Fruit fly (Drosophila melanogaster) whole organism, wandering third instar larva: ENCODE results near the gene CG18428.
A peak's percentile ranks its signal among the peaks of the same experiment; 100 is the strongest.

Source experiments
- Hr78 ChIP-seq: fragments of >200 bp; optimal IDR thresholded peaks from 2 replicates; lab custom pipeline; 2017; ENCODE audit warnings: missing biosample characterization, missing genetic modification characterization
- Sp1 ChIP-seq: fragments of 200-800 bp; sonication (Bioruptor generic); optimal IDR thresholded peaks from 3 replicates; lab custom pipeline; 2019; ENCODE audit warnings: missing biosample characterization, mild to moderate bottlenecking, missing genetic modification characterization, moderate library complexity
- h ChIP-seq: fragments of 200-800 bp; sonication (Bioruptor generic); optimal IDR thresholded peaks from 3 replicates; lab custom pipeline; 2016; ENCODE audit warnings: missing biosample characterization, mild to moderate bottlenecking, missing genetic modification characterization

DNA sequence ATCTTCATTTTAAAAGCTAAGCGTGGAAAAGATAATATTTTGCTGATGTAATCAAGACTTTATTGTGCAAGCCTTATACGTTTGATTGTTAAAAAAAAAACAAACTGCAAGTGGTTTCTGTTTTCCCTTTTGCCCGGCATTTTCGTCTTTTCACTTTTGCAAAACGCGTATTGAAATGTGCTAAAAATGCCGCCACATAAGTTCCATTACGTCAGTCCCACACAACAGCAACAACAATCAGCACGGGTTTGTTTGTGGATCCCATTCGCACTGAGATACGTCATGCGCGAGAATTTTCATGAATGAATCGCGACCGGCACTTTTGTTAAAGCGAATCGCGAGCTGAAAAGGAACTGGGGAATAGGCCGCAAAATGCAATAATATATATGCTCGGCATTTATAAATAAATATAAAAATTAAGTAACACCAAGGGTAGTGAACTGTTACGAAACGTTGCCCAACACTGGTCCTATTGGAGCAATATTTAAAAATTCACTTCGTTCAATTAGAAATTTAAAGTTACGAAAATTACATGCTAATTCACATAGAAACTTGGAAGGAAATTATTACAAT, 3.0 kb upstream of the CG18428 start:
- TF ChIP-seq h (GFP tag; lab: Kevin White, UChicago) (peak; percentile 84), Sp1 (GFP tag; lab: Kevin White, UChicago) (peak; percentile 37), Hr78 (GFP tag; lab: Kevin White, UChicago) (no peak)
